Fruit fly (Drosophila melanogaster): ENCODE measurements around the gene aurB.
A peak's percentile ranks its signal among the peaks of the same experiment; 100 is the strongest.

The aurB gene

dm6 chr2L:10858064-10859047, at the start of gene aurB, which contains the start of gene Stam (continued):
- TF ChIP-seq unpg (GFP tag; optimal IDR thresholded peaks at IDR 0.05) (peak; percentile 67), eyg (GFP tag; optimal IDR thresholded peaks at IDR 0.05) (no peak), HLHmδ (GFP tag; optimal IDR thresholded peaks at IDR 0.05) (no peak), CG4617 (GFP tag; optimal IDR thresholded peaks at IDR 0.05; ENCODE audit: borderline replicate concordance) (peak; percentile 56), klu (GFP tag; IDR thresholded peaks at IDR 0.05) (no peak), Ravus (GFP tag; IDR thresholded peaks at IDR 0.05) (no peak), Dll (GFP tag; IDR thresholded peaks at IDR 0.05; ENCODE audit: partially characterized antibody) (no peak), Camta (GFP tag; optimal IDR thresholded peaks at IDR 0.05) (no peak), CG7372 (GFP tag; IDR thresholded peaks at IDR 0.05) (no peak), ERR (GFP tag; optimal IDR thresholded peaks at IDR 0.05) (no peak), crol (GFP tag; IDR thresholded peaks at IDR 0.05) (no peak), hbn (GFP tag; IDR thresholded peaks at IDR 0.05; ENCODE audit: partially characterized antibody) (no peak), CG7928 (GFP tag; optimal IDR thresholded peaks at IDR 0.05) (no peak), dysf (GFP tag; IDR thresholded peaks at IDR 0.05) (peak; percentile 35; the same call in 1 of the 3 replicates), CG12659 (GFP tag; optimal IDR thresholded peaks at IDR 0.05) (peak; percentile 77), Ets65A (GFP tag) (peak; percentile 56), ci (GFP tag; IDR thresholded peaks at IDR 0.05) (no peak), CG10654 (GFP tag; optimal IDR thresholded peaks at IDR 0.05) (peak; percentile 22), Rfx (GFP tag; IDR thresholded peaks at IDR 0.05) (0 out of 2 replicates have a peak, but pooled peaks have one; percentile 43), chinmo (GFP tag; IDR thresholded peaks at IDR 0.05; ENCODE audit: partially characterized antibody) (no peak), CG10462 (GFP tag; optimal IDR thresholded peaks at IDR 0.05) (no peak), CHES-1-like (GFP tag; optimal IDR thresholded peaks at IDR 0.05) (no peak), CG13424 (tag; optimal IDR thresholded peaks at IDR 0.05) (peak; percentile 78), phol (tag; optimal IDR thresholded peaks at IDR 0.05) (peak; percentile 71), chn (GFP tag; optimal IDR thresholded peaks at IDR 0.05) (no peak), CG3838 (GFP tag; optimal IDR thresholded peaks at IDR 0.05) (no peak), CG18011 (GFP tag; optimal IDR thresholded peaks at IDR 0.05) (no peak), sisA (GFP tag; IDR thresholded peaks at IDR 0.05) (no peak), CG6254 (GFP tag; optimal IDR thresholded peaks at IDR 0.05) (peak; percentile 18), tap (tag; optimal IDR thresholded peaks at IDR 0.05) (peak; percentile 29), grau (tag; optimal IDR thresholded peaks at IDR 0.05) (peak; percentile 74), CG32532 (GFP tag; IDR thresholded peaks at IDR 0.05) (peak; percentile 60), sens-2 (GFP tag; IDR thresholded peaks at IDR 0.05) (no peak), CG3065 (GFP tag; optimal IDR thresholded peaks at IDR 0.05) (peak; percentile 9), Fer2 (tag; optimal IDR thresholded peaks at IDR 0.05) (peak; percentile 29), CG17829 (tag; optimal IDR thresholded peaks at IDR 0.05) (peak; percentile 75), NK7.1 (GFP tag; optimal IDR thresholded peaks at IDR 0.05) (no peak), D (optimal IDR thresholded peaks at IDR 0.05) (peak; percentile 69), D (GFP tag; optimal IDR thresholded peaks at IDR 0.05) (peak; percentile 28), NC2β (GFP tag; optimal IDR thresholded peaks at IDR 0.05) (no peak), CG8478 (optimal IDR thresholded peaks at IDR 0.05) (no peak), prd (optimal IDR thresholded peaks at IDR 0.05) (no peak), prd (GFP tag; IDR thresholded peaks at IDR 0.05) (peak; percentile 61), cad (GFP tag; optimal IDR thresholded peaks at IDR 0.05) (no peak), CG14441 (GFP tag; IDR thresholded peaks at IDR 0.05) (0 out of 2 replicates have a peak, but pooled peaks have one; percentile 36), D19B (GFP tag; optimal IDR thresholded peaks at IDR 0.05) (no peak), HmgD (GFP tag; optimal IDR thresholded peaks at IDR 0.05) (no peak), Ets97D (GFP tag; optimal IDR thresholded peaks at IDR 0.05) (peak; percentile 11), CG10321 (GFP tag; IDR thresholded peaks at IDR 0.05) (no peak), toy (GFP tag; IDR thresholded peaks at IDR 0.05) (no peak)
